Worm (Caenorhabditis elegans) whole organism, late embryonic: Measurements from ENCODE around the gene Y82E9BL.3.

Experiments
- C08G9.2 ChIP-seq: sonication (generic microtip); optimal IDR thresholded peaks from 2 replicates; lab custom pipeline; 2016; ENCODE audit warnings: mild to moderate bottlenecking, missing genetic modification characterization, moderate library complexity, missing compliant biosample characterization
- ceh-6 ChIP-seq: fragments of 200-800 bp; sonication (Bioruptor generic); optimal IDR thresholded peaks from 2 replicates; lab custom pipeline; 2018; ENCODE audit warnings: mild to moderate bottlenecking, missing genetic modification characterization, missing compliant biosample characterization
- ets-4 ChIP-seq: sonication (generic microtip); optimal IDR thresholded peaks from 2 replicates; lab custom pipeline; 2016; ENCODE audit warnings: missing genetic modification characterization, missing compliant biosample characterization
- fax-1 ChIP-seq: sonication (generic microtip); optimal IDR thresholded peaks from 2 replicates; lab custom pipeline; 2016; ENCODE audit warnings: missing genotype, missing genetic modification characterization, missing compliant biosample characterization
- hlh-15 ChIP-seq: sonication (generic microtip); optimal IDR thresholded peaks from 2 replicates; lab custom pipeline; 2016; ENCODE audit warnings: missing genetic modification characterization, missing compliant biosample characterization
- hlh-6 ChIP-seq: sonication (generic microtip); optimal IDR thresholded peaks from 2 replicates; lab custom pipeline; 2016; ENCODE audit warnings: missing genotype, missing genetic modification characterization, missing compliant biosample characterization
- odd-2 ChIP-seq: sonication (generic microtip); optimal IDR thresholded peaks from 2 replicates; lab custom pipeline; 2017; ENCODE audit warnings: antibody characterized with exemption, mild to moderate bottlenecking, missing genetic modification characterization, missing compliant biosample characterization
- pha-4 ChIP-seq: fragments of 150-350 bp; optimal IDR thresholded peaks from 2 replicates; lab custom pipeline; 2018; ENCODE audit warnings: missing biosample characterization, missing genetic modification reagents, missing genetic modification characterization
- ref-2 ChIP-seq: sonication (generic microtip); optimal IDR thresholded peaks from 2 replicates; lab custom pipeline; 2016; ENCODE audit warnings: missing genetic modification characterization, missing compliant biosample characterization
- rnt-1 ChIP-seq: sonication (generic microtip); optimal IDR thresholded peaks from 2 replicates; lab custom pipeline; 2016; ENCODE audit warnings: missing genetic modification characterization, missing compliant biosample characterization
- sox-2 ChIP-seq: fragments of 200-800 bp; sonication (Bioruptor generic); IDR thresholded peaks from 2 replicates; pipeline ENCODE4 v1.3.6; 2022; ENCODE audit warnings: missing genetic modification reagents, missing genetic modification characterization, missing compliant biosample characterization
- syd-9 ChIP-seq: sonication (generic microtip); optimal IDR thresholded peaks from 2 replicates; lab custom pipeline; 2016; ENCODE audit warnings: mild to moderate bottlenecking, missing genetic modification characterization, moderate library complexity, missing compliant biosample characterization
- unc-3 ChIP-seq, 2 experiments: fragments of 200-800 bp in 1 of 2; sonication (Bioruptor generic) in 1 of 2; sonication (generic microtip) in 1 of 2; conservative IDR thresholded peaks in 1 of 2; optimal IDR thresholded peaks in 1 of 2; 2 replicates each; pipeline versions ENCODE4 v1.3.6 to Lab custom; 2016 to 2022; ENCODE audit warnings: missing compliant biosample characterization in 2 of 2, missing genetic modification characterization in 2 of 2, missing genetic modification reagents in 1 of 2

DNA sequence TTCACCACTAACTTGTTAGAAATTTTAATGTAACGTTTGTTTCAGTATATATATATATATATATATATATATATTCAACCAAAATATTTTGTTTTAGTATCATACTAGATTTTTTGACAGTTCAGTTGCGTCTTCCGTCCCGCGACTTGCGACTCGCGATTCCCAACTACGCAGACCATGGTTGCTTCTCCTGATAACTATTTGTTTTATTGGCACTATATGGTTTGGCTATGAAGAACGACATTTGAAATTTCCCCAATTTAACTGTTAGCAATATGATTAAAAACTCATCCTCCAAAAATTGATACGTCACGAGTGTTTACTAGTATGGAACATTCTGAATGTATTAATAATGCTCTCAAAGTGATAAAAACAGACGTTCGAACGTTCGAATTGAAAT, 34.0 kb upstream of the Y82E9BL.3 start:
- TF ChIP-seq C08G9.2 (tag; lab: Kevin White, UChicago): no peak
- TF ChIP-seq pha-4 (tag; lab: Kevin White, UChicago): no peak
- no peak for TF ChIP-seq hlh-15
- no peak for TF ChIP-seq syd-9
- no peak for TF ChIP-seq rnt-1 (tag; lab: Kevin White, UChicago)
- TF ChIP-seq odd-2: no peak
- no peak for TF ChIP-seq fax-1 (tag; lab: Kevin White, UChicago)
- no peak for TF ChIP-seq hlh-6 (tag; lab: Kevin White, UChicago)
- TF ChIP-seq ets-4 (tag; lab: Kevin White, UChicago): no peak
- no peak for TF ChIP-seq ref-2 (tag; lab: Kevin White, UChicago)
- no peak for TF ChIP-seq ceh-6 (GFP tag; lab: Kevin White, UChicago)
- TF ChIP-seq sox-2 (GFP tag; lab: Robert Waterston, UW): no peak
- TF ChIP-seq unc-3 (GFP tag; conservative IDR thresholded peaks at IDR 0.05; lab: Robert Waterston, UW): no peak
- TF ChIP-seq unc-3 (tag; optimal IDR thresholded peaks at IDR 0.05; lab: Kevin White, UChicago): no peak
